Fruit fly (Drosophila melanogaster): ENCODE data around the gene opa.

opa gene

DNA sequence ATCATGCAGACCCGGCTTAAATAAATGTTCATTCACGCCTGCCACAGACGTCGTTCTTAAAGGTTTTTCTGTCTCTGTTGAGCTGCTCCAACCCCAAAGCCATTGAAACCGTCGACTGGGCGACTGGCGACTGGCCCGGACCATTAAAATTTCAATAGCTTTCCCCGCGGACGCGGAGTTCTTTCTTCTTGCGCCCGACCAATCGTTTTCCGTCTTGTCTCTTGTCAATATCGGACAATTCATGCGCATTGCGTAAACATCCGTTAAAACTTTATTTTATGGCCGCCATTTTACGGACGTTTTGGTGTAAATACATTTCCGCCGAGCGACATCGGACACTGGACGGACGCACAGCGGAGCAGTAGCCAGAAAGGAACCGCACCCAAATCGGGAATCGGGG, 42.9 kb downstream of the opa start:
- no peak for TF ChIP-seq Mio (GFP tag; optimal IDR thresholded peaks at IDR 0.05)
- no peak for TF ChIP-seq Jra (GFP tag; optimal IDR thresholded peaks at IDR 0.05)
- TF ChIP-seq Rel (GFP tag; optimal IDR thresholded peaks at IDR 0.05): no peak
- no peak for TF ChIP-seq Rel (tag; optimal IDR thresholded peaks at IDR 0.05)
- TF ChIP-seq fru (GFP tag; optimal IDR thresholded peaks at IDR 0.05): no peak
- no peak for TF ChIP-seq tai (GFP tag; optimal IDR thresholded peaks at IDR 0.05)
- TF ChIP-seq HLH106 (tag; optimal IDR thresholded peaks at IDR 0.05): no peak
- TF ChIP-seq Abd-B (GFP tag; optimal IDR thresholded peaks at IDR 0.05): no peak
- TF ChIP-seq OdsH (GFP tag; optimal IDR thresholded peaks at IDR 0.05): no peak
- TF ChIP-seq Dif (GFP tag; optimal IDR thresholded peaks at IDR 0.05; ENCODE audit: partially characterized antibody): no peak
- TF ChIP-seq dmrt93B (GFP tag; optimal IDR thresholded peaks at IDR 0.05): no peak
- no peak for TF ChIP-seq Hr83 (GFP tag; optimal IDR thresholded peaks at IDR 0.05; ENCODE audit: poor library complexity, severe bottlenecking)
- no peak for TF ChIP-seq foxo (GFP tag; optimal IDR thresholded peaks at IDR 0.05)
- TF ChIP-seq rgr (GFP tag; optimal IDR thresholded peaks at IDR 0.05): no peak
- no peak for TF ChIP-seq sv (GFP tag; optimal IDR thresholded peaks at IDR 0.05)
- no peak for TF ChIP-seq jim (GFP tag; optimal IDR thresholded peaks at IDR 0.05)
- TF ChIP-seq CG9705 (GFP tag; optimal IDR thresholded peaks at IDR 0.05): no peak
- TF ChIP-seq dsf (GFP tag; optimal IDR thresholded peaks at IDR 0.05; ENCODE audit: borderline replicate concordance): no peak
- TF ChIP-seq GATAd (GFP tag; optimal IDR thresholded peaks at IDR 0.05): no peak
- no peak for TF ChIP-seq sage (GFP tag; optimal IDR thresholded peaks at IDR 0.05)

DNA sequence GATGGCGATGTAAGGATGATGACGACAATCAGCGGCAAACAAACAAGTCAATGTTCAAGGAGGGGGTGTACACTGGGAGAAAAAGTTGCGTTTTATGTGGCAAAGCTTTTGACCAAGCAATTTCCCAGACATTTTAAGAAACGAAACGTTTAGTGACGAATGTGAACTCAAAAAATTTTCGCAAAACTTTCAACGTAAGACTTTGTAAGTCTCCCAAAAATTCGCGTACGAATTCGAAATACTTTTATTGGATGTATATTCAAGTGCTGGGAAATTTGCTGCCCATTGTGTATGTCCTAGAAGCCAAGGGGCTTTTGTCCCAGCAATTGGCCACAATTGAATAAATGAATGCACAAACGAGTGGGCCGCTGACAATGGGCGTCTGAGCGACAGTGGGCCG, 44.3 kb downstream of the opa start:
- no peak for TF ChIP-seq Mio (GFP tag; optimal IDR thresholded peaks at IDR 0.05)
- no peak for TF ChIP-seq dmrt93B (GFP tag; optimal IDR thresholded peaks at IDR 0.05)
- no peak for TF ChIP-seq pan (optimal IDR thresholded peaks at IDR 0.05)
- TF ChIP-seq usp (GFP tag; optimal IDR thresholded peaks at IDR 0.05): no peak
- TF ChIP-seq sv (GFP tag; optimal IDR thresholded peaks at IDR 0.05): no peak
- TF ChIP-seq h (GFP tag; optimal IDR thresholded peaks at IDR 0.05): no peak
- TF ChIP-seq Myc (optimal IDR thresholded peaks at IDR 0.05): no peak
- TF ChIP-seq GATAd (GFP tag; optimal IDR thresholded peaks at IDR 0.05): no peak
- TF ChIP-seq ey (GFP tag; optimal IDR thresholded peaks at IDR 0.05): no peak
- TF ChIP-seq br (GFP tag; optimal IDR thresholded peaks at IDR 0.05): no peak
- no peak for TF ChIP-seq Sp1 (GFP tag; optimal IDR thresholded peaks at IDR 0.05)
- TF ChIP-seq Jra (GFP tag; optimal IDR thresholded peaks at IDR 0.05): no peak
- no peak for TF ChIP-seq foxo (GFP tag; optimal IDR thresholded peaks at IDR 0.05)
- TF ChIP-seq Hr78 (GFP tag; optimal IDR thresholded peaks at IDR 0.05): no peak
- TF ChIP-seq OdsH (GFP tag; optimal IDR thresholded peaks at IDR 0.05): no peak
- no peak for TF ChIP-seq jim (GFP tag; optimal IDR thresholded peaks at IDR 0.05)
- TF ChIP-seq brk (GFP tag; optimal IDR thresholded peaks at IDR 0.05): no peak
- TF ChIP-seq dsf (GFP tag; optimal IDR thresholded peaks at IDR 0.05; ENCODE audit: borderline replicate concordance): no peak
- no peak for TF ChIP-seq Dif (GFP tag; optimal IDR thresholded peaks at IDR 0.05; ENCODE audit: partially characterized antibody)

DNA sequence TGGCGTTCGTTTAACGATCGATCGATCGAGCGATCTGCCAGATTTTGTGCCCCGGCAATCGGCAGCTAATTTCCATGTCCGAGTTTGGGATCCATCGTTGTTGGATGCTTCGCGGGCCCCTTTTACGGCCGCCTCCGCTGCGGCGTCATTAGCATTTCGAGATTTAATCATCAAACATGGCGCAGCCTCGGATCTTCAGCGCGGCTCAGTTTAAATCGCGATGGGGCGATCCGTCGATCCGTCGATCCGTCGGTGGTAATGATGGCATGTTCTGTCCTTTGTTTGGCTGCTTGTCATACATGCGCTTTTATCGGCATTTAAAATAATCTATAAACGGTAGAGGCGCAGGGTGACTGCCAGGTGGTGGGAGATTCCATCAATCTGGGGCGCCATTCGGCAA, 47.8 kb downstream of the opa start:
- TF ChIP-seq CG9705 (GFP tag; optimal IDR thresholded peaks at IDR 0.05) (no peak), sage (GFP tag; optimal IDR thresholded peaks at IDR 0.05) (no peak), CrebA (GFP tag; optimal IDR thresholded peaks at IDR 0.05; ENCODE audit: borderline replicate concordance) (no peak), OdsH (GFP tag; optimal IDR thresholded peaks at IDR 0.05) (no peak), foxo (GFP tag; optimal IDR thresholded peaks at IDR 0.05) (no peak), tai (GFP tag; optimal IDR thresholded peaks at IDR 0.05) (no peak), Abd-B (GFP tag; optimal IDR thresholded peaks at IDR 0.05) (no peak), usp (GFP tag; optimal IDR thresholded peaks at IDR 0.05) (no peak), HLH106 (tag; optimal IDR thresholded peaks at IDR 0.05) (no peak), dl (GFP tag; optimal IDR thresholded peaks at IDR 0.05; ENCODE audit: insufficient read depth in 1 of 2, partially characterized antibody in 2 of 2) (no peak)

dm6 chr3R:4901189-4901588, 48.6 kb downstream of the opa start:
- TF ChIP-seq Sp1 (GFP tag; optimal IDR thresholded peaks at IDR 0.05) (no peak), dmrt93B (GFP tag; optimal IDR thresholded peaks at IDR 0.05) (no peak), Dfd (GFP tag; optimal IDR thresholded peaks at IDR 0.05) (no peak), dl (GFP tag; optimal IDR thresholded peaks at IDR 0.05; ENCODE audit: insufficient read depth in 1 of 2, partially characterized antibody in 2 of 2) (no peak), foxo (GFP tag; optimal IDR thresholded peaks at IDR 0.05) (no peak), Hnf4 (GFP tag; optimal IDR thresholded peaks at IDR 0.05) (no peak), woc (GFP tag; optimal IDR thresholded peaks at IDR 0.05) (no peak), GATAd (GFP tag; optimal IDR thresholded peaks at IDR 0.05) (no peak), Rel (GFP tag; optimal IDR thresholded peaks at IDR 0.05) (no peak), Rel (tag; optimal IDR thresholded peaks at IDR 0.05) (no peak), Hr78 (GFP tag; optimal IDR thresholded peaks at IDR 0.05) (no peak), Mio (GFP tag; optimal IDR thresholded peaks at IDR 0.05) (no peak), Jra (GFP tag; optimal IDR thresholded peaks at IDR 0.05) (no peak), CG9705 (GFP tag; optimal IDR thresholded peaks at IDR 0.05) (no peak), ey (GFP tag; optimal IDR thresholded peaks at IDR 0.05) (no peak), CG32264 (GFP tag; optimal IDR thresholded peaks at IDR 0.05) (no peak), lola (GFP tag; optimal IDR thresholded peaks at IDR 0.05) (no peak), h (GFP tag; optimal IDR thresholded peaks at IDR 0.05) (no peak)
